Worm (Caenorhabditis elegans): ENCODE results near the gene aip-1.

The aip-1 gene

DNA sequence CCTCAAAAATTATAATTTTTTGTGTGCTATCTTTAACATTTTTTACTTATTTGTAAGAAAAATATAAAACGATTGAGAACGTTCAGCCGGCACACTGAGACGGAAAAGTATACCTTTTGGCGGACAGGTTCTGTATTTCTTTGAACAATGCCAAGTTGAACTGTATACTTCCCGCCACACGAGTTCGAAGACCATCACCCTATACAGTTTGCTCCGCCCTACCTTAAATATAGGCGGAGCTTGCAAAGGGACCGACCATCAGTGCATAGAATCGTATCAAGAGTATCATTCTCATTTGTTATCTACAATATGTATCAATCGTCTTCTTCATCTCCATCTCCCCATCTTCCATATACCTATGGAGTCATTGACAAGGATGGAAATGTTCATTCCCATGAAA, 27.3 kb upstream of the aip-1 start, which contains the start of gene end-1:
end-1 (plus strand) TSS at position 301 of the 400 bp plus-strand sequence.
- TF ChIP-seq nhr-11 (tag; optimal IDR thresholded peaks at IDR 0.05) (no peak), nhr-19 (GFP tag; conservative IDR thresholded peaks at IDR 0.05) (no peak)

ce11 chrV:13986823-13987222, 25.3 kb upstream of the aip-1 start:
- peak; percentile 38 for TF ChIP-seq elt-2 (tag; optimal IDR thresholded peaks at IDR 0.05)
- no peak for TF ChIP-seq lin-14 (GFP tag; optimal IDR thresholded peaks at IDR 0.05)

ce11 chrV:13992485-13992884, 19.6 kb upstream of the aip-1 start, which contains the start of gene droe-4:
Gene droe-4, plus strand, starts transcription at chrV:13992656.
- TF ChIP-seq dsc-1 (tag; optimal IDR thresholded peaks at IDR 0.05): peak; percentile 66
- TF ChIP-seq nhr-47 (tag; optimal IDR thresholded peaks at IDR 0.05): peak; percentile 40
- no peak for TF ChIP-seq lin-39 (tag; optimal IDR thresholded peaks at IDR 0.05)
- TF ChIP-seq nhr-71 (tag; optimal IDR thresholded peaks at IDR 0.05): peak; percentile 23
- peak; percentile 33 for TF ChIP-seq fkh-8 (tag; optimal IDR thresholded peaks at IDR 0.05)
- peak; percentile 66 for TF ChIP-seq pax-3 (tag; optimal IDR thresholded peaks at IDR 0.05)

ce11 chrV:13993478-13993877, 18.7 kb upstream of the aip-1 start:
- TF ChIP-seq pax-3 (tag; optimal IDR thresholded peaks at IDR 0.05): peak; percentile 86
- peak; percentile 47 for TF ChIP-seq nhr-47 (tag; optimal IDR thresholded peaks at IDR 0.05)
- no peak for TF ChIP-seq ets-5 (GFP tag; IDR thresholded peaks at IDR 0.05)
- no peak for TF ChIP-seq blmp-1 (tag; optimal IDR thresholded peaks at IDR 0.05)
- peak; percentile 12 for TF ChIP-seq nhr-71 (tag; optimal IDR thresholded peaks at IDR 0.05)
- no peak for TF ChIP-seq unc-86 (tag; optimal IDR thresholded peaks at IDR 0.05)
- peak; percentile 59 for TF ChIP-seq dsc-1 (tag; optimal IDR thresholded peaks at IDR 0.05)
- TF ChIP-seq nhr-76 (tag; optimal IDR thresholded peaks at IDR 0.05): no peak
- TF ChIP-seq nhr-11 (tag; optimal IDR thresholded peaks at IDR 0.05): no peak
- no peak for TF ChIP-seq unc-30 (tag; optimal IDR thresholded peaks at IDR 0.05)
- no peak for TF ChIP-seq mdl-1 (tag; optimal IDR thresholded peaks at IDR 0.05)
- peak; percentile 37 for TF ChIP-seq fkh-8 (tag; optimal IDR thresholded peaks at IDR 0.05)
- TF ChIP-seq sox-4 (tag; optimal IDR thresholded peaks at IDR 0.05): peak; percentile 19

ce11 chrV:14001929-14002328, 10.2 kb upstream of the aip-1 start:
- peak in 1 of 3 experiments; percentile 1 for TF ChIP-seq ceh-82 (tag; optimal IDR thresholded peaks at IDR 0.05)
- TF ChIP-seq fkh-10 (GFP tag; optimal IDR thresholded peaks at IDR 0.05): peak; percentile 18
- TF ChIP-seq efl-1 (optimal IDR thresholded peaks at IDR 0.05): no peak
- peak in 1 of 2 experiments; percentile 56 for TF ChIP-seq efl-1 (GFP tag; optimal IDR thresholded peaks at IDR 0.05 in 1 of 2)
- peak; percentile 22 for TF ChIP-seq lin-14 (GFP tag; optimal IDR thresholded peaks at IDR 0.05)
- TF ChIP-seq ets-5 (GFP tag; IDR thresholded peaks at IDR 0.05): no peak

DNA sequence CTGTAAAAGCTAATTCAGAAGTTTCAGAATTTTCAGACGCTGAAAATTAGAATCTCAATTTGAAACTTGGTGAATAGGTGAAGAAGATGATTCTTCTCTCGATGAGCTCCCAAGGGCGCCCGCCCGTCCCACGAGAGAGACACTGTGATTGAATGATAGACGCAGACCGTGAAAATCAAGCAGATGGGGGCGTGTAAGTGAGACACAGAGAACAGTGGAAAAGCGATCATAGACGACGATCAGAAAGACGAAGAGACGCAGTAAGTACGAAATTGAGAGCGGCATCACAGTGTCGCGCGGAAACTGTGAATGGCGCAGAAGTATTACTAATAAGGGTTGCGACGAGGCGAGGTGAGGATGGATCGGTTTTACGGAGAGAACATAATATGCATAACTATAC, 9.7 kb upstream of the aip-1 start:
- TF ChIP-seq xbp-1 (tag; optimal IDR thresholded peaks at IDR 0.05) (no peak), mdl-1 (tag; optimal IDR thresholded peaks at IDR 0.05) (peak in 1 of 2 experiments; percentile 0), sptf-1 (tag; optimal IDR thresholded peaks at IDR 0.05) (no peak), nhr-85 (tag) (peak; percentile 23), dsc-1 (tag; optimal IDR thresholded peaks at IDR 0.05) (peak; percentile 45), lin-39 (tag; optimal IDR thresholded peaks at IDR 0.05) (no peak), mep-1 (tag; optimal IDR thresholded peaks at IDR 0.05) (peak; percentile 37), rnt-1 (tag; optimal IDR thresholded peaks at IDR 0.05) (peak; percentile 42), snu-23 (GFP tag; optimal IDR thresholded peaks at IDR 0.05) (peak; percentile 53), ama-1 (optimal IDR thresholded peaks at IDR 0.05) (no peak), nhr-20 (tag; optimal IDR thresholded peaks at IDR 0.05) (peak; percentile 18), nhr-71 (tag; optimal IDR thresholded peaks at IDR 0.05) (peak; percentile 32), lin-14 (GFP tag; optimal IDR thresholded peaks at IDR 0.05) (peak; percentile 40), Y116A8C.19 (tag; optimal IDR thresholded peaks at IDR 0.05; ENCODE audit: borderline replicate concordance) (no peak), lin-35 (GFP tag; optimal IDR thresholded peaks at IDR 0.05) (peak in 1 of 2 experiments; percentile 42), F16B12.6 (tag; optimal IDR thresholded peaks at IDR 0.05) (no peak), unc-130 (tag; optimal IDR thresholded peaks at IDR 0.05) (peak; percentile 8), jun-1 (tag; optimal IDR thresholded peaks at IDR 0.05) (no peak), dpl-1 (GFP tag; optimal IDR thresholded peaks at IDR 0.05) (no peak), blmp-1 (tag; optimal IDR thresholded peaks at IDR 0.05) (peak; percentile 74), ceh-63 (GFP tag; optimal IDR thresholded peaks at IDR 0.05) (no peak), swsn-7 (tag; optimal IDR thresholded peaks at IDR 0.05) (peak; percentile 2), lsy-2 (tag; optimal IDR thresholded peaks at IDR 0.05) (peak in 1 of 2 experiments; percentile 17), nhr-47 (tag; optimal IDR thresholded peaks at IDR 0.05) (peak; percentile 7), efl-1 (optimal IDR thresholded peaks at IDR 0.05) (peak; percentile 23 to 36), efl-1 (GFP tag; optimal IDR thresholded peaks at IDR 0.05 in 1 of 2) (peak in 1 of 2 experiments; percentile 92)

Data from whole organism, L1 larva.